Worm (Caenorhabditis elegans) whole organism, L2 larva: ENCODE results near the gene C10A4.3.

Source experiments
- blmp-1 ChIP-seq: sonication (generic microtip); optimal IDR thresholded peaks from 2 replicates; lab custom pipeline; 2017; ENCODE audit warnings: missing genetic modification characterization, mild to moderate bottlenecking, missing compliant biosample characterization, antibody characterized with exemption, moderate library complexity; ENCODE audit not compliant: insufficient read depth
- ceh-82 ChIP-seq: fragments of 150-350 bp; optimal IDR thresholded peaks from 2 replicates; lab custom pipeline; 2014; ENCODE audit warnings: missing biosample characterization, missing genetic modification characterization
- lin-11 ChIP-seq: fragments of 150-350 bp; sonication (generic microtip); optimal IDR thresholded peaks from 2 replicates; lab custom pipeline; 2014; ENCODE audit warnings: missing biosample characterization, missing genetic modification characterization, inconsistent platforms, mixed read lengths
- lin-39 ChIP-seq: fragments of 150-350 bp; optimal IDR thresholded peaks from 2 replicates; lab custom pipeline; 2014; ENCODE audit warnings: missing biosample characterization, missing genetic modification reagents, missing genetic modification characterization
- mdl-1 ChIP-seq, 2 experiments: fragments of 150-350 bp in 1 of 2; sonication (generic microtip) in 1 of 2; optimal IDR thresholded peaks; 2 replicates each; lab custom pipeline; 2017; ENCODE audit warnings: missing biosample characterization in 2 of 2, missing genetic modification characterization in 2 of 2
- nhr-237 ChIP-seq: fragments of 150-350 bp; optimal IDR thresholded peaks from 2 replicates; lab custom pipeline; 2014; ENCODE audit warnings: missing biosample characterization, missing genetic modification characterization
- skn-1 ChIP-seq: sonication (generic microtip); optimal IDR thresholded peaks from 2 replicates; lab custom pipeline; 2017; ENCODE audit warnings: missing biosample characterization, missing genetic modification characterization
- unc-39 ChIP-seq: fragments of 150-350 bp; optimal IDR thresholded peaks from 2 replicates; lab custom pipeline; 2014; ENCODE audit warnings: missing biosample characterization, missing genetic modification characterization
- ztf-11 ChIP-seq: sonication (generic microtip); optimal IDR thresholded peaks from 2 replicates; lab custom pipeline; 2017; ENCODE audit warnings: missing biosample characterization, missing genetic modification characterization

DNA sequence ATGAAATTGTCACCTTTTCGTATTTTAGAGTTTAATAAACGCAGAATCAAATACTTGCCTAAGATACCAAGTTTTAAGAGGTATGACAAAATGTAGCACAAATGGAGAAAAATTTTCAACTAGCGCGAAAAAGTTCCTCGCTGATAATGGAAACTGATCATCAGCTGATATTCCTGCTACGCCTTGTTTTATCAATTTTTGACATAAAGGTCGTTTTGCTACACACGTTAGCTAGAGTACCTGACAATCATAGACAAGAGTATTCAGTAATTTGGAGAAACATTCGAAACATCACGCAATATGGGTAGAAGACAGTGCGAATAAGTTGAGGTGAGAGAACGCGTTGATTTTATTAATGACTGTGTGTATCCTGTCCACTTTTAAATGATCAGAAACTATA lies 40.2 kb downstream of the C10A4.3 start:
- TF ChIP-seq blmp-1 (tag; lab: Kevin White, UChicago) (no peak), unc-39 (tag; lab: Kevin White, UChicago) (no peak), ztf-11 (tag; lab: Kevin White, UChicago) (no peak), ceh-82 (no peak), skn-1 (tag; lab: Kevin White, UChicago) (no peak), mdl-1 (tag; optimal IDR thresholded peaks at IDR 0.05; lab: Kevin White, UChicago) (no peak), lin-39 (tag; lab: Kevin White, UChicago) (no peak), nhr-237 (tag; lab: Kevin White, UChicago) (no peak), lin-11 (tag; lab: Kevin White, UChicago) (no peak)
